Worm (Caenorhabditis elegans) whole organism, L2 larva: ENCODE data around the gene C16D9.5.
A peak's percentile ranks its signal among the peaks of the same experiment; 100 is the strongest.

Experiments used
- C34F6.9 ChIP-seq: fragments of 150-350 bp; optimal IDR thresholded peaks from 2 replicates; lab custom pipeline; 2014; ENCODE audit warnings: missing biosample characterization, missing genetic modification characterization
- F13H6.1 ChIP-seq: sonication (generic microtip); optimal IDR thresholded peaks from 2 replicates; lab custom pipeline; 2016; ENCODE audit warnings: missing genetic modification characterization, missing compliant biosample characterization
- R02D3.7 ChIP-seq: fragments of 150-350 bp; optimal IDR thresholded peaks from 2 replicates; lab custom pipeline; 2014; ENCODE audit warnings: missing biosample characterization, missing genetic modification characterization
- Y55F3AM.14 ChIP-seq: fragments of 200-800 bp; sonication (Bioruptor generic); optimal IDR thresholded peaks from 2 replicates; lab custom pipeline; 2018; ENCODE audit warnings: mild to moderate bottlenecking, missing genetic modification characterization, missing compliant biosample characterization
- ZK546.5 ChIP-seq: sonication (generic microtip); optimal IDR thresholded peaks from 2 replicates; lab custom pipeline; 2017; ENCODE audit warnings: missing biosample characterization, missing genetic modification characterization
- aly-2 ChIP-seq: fragments of 150-350 bp; optimal IDR thresholded peaks from 2 replicates; lab custom pipeline; 2014; ENCODE audit warnings: missing biosample characterization, missing genetic modification characterization
- ama-1 ChIP-seq: fragments of 150-350 bp; optimal IDR thresholded peaks from 2 replicates; lab custom pipeline; 2018; ENCODE audit warnings: inconsistent platforms
- blmp-1 ChIP-seq: sonication (generic microtip); optimal IDR thresholded peaks from 2 replicates; lab custom pipeline; 2017; ENCODE audit warnings: missing genetic modification characterization, mild to moderate bottlenecking, missing compliant biosample characterization, antibody characterized with exemption, moderate library complexity; ENCODE audit not compliant: insufficient read depth
- ceh-16 ChIP-seq: fragments of 150-350 bp; optimal IDR thresholded peaks from 2 replicates; lab custom pipeline; 2014; ENCODE audit warnings: missing biosample characterization, missing genetic modification characterization
- crh-2 ChIP-seq: sonication (generic microtip); optimal IDR thresholded peaks from 2 replicates; lab custom pipeline; 2017; ENCODE audit warnings: missing biosample characterization, missing genetic modification characterization
- egl-27 ChIP-seq: sonication (generic microtip); optimal IDR thresholded peaks from 3 replicates; lab custom pipeline; 2017; ENCODE audit warnings: missing biosample characterization, missing genetic modification reagents, missing genetic modification characterization
- elt-1 ChIP-seq: fragments of 150-350 bp; optimal IDR thresholded peaks from 2 replicates; lab custom pipeline; 2014; ENCODE audit warnings: missing biosample characterization, missing genetic modification characterization
- fos-1 ChIP-seq: fragments of 150-350 bp; optimal IDR thresholded peaks from 2 replicates; lab custom pipeline; 2014; ENCODE audit warnings: missing biosample characterization, missing genetic modification characterization
- gmeb-1 ChIP-seq: fragments of 150-350 bp; optimal IDR thresholded peaks from 2 replicates; lab custom pipeline; 2014; ENCODE audit warnings: missing biosample characterization, missing genetic modification characterization
- lin-11 ChIP-seq: fragments of 150-350 bp; sonication (generic microtip); optimal IDR thresholded peaks from 2 replicates; lab custom pipeline; 2014; ENCODE audit warnings: missing biosample characterization, missing genetic modification characterization, inconsistent platforms, mixed read lengths
- lin-39 ChIP-seq: fragments of 150-350 bp; optimal IDR thresholded peaks from 2 replicates; lab custom pipeline; 2014; ENCODE audit warnings: missing biosample characterization, missing genetic modification reagents, missing genetic modification characterization
- lsy-2 ChIP-seq, 2 experiments: fragments of 150-350 bp in 1 of 2; sonication (generic microtip) in 1 of 2; optimal IDR thresholded peaks; 2 replicates each; lab custom pipeline; 2014 to 2017; ENCODE audit warnings: missing biosample characterization in 2 of 2, missing genetic modification characterization in 2 of 2
- mab-5 ChIP-seq: fragments of 150-350 bp; optimal IDR thresholded peaks from 2 replicates; lab custom pipeline; 2014; ENCODE audit warnings: missing biosample characterization, missing genetic modification characterization
- nhr-10 ChIP-seq: sonication (generic microtip); optimal IDR thresholded peaks from 2 replicates; lab custom pipeline; 2017; ENCODE audit warnings: missing biosample characterization, missing genetic modification characterization
- nhr-12 ChIP-seq: fragments of 150-350 bp; optimal IDR thresholded peaks from 2 replicates; lab custom pipeline; 2014; ENCODE audit warnings: missing biosample characterization, missing genetic modification characterization
- nhr-129 ChIP-seq: fragments of 150-350 bp; optimal IDR thresholded peaks from 2 replicates; lab custom pipeline; 2014; ENCODE audit warnings: missing biosample characterization, missing genetic modification characterization
- nhr-21 ChIP-seq: fragments of 150-350 bp; optimal IDR thresholded peaks from 2 replicates; lab custom pipeline; 2014; ENCODE audit warnings: missing biosample characterization, missing genetic modification characterization
- nhr-23 ChIP-seq: fragments of 150-350 bp; optimal IDR thresholded peaks from 2 replicates; lab custom pipeline; 2014; ENCODE audit warnings: missing biosample characterization, missing genetic modification reagents, missing genetic modification characterization
- nhr-6 ChIP-seq: fragments of 150-350 bp; optimal IDR thresholded peaks from 2 replicates; lab custom pipeline; 2014; ENCODE audit warnings: missing biosample characterization, missing genetic modification characterization
- nhr-77 ChIP-seq: fragments of 150-350 bp; optimal IDR thresholded peaks from 2 replicates; lab custom pipeline; 2014; ENCODE audit warnings: missing biosample characterization, missing genetic modification characterization
- sma-3 ChIP-seq: sonication (generic microtip); optimal IDR thresholded peaks from 2 replicates; lab custom pipeline; 2016; ENCODE audit warnings: missing genetic modification reagents, missing genetic modification characterization, missing compliant biosample characterization
- sma-9 ChIP-seq, 2 experiments: fragments of 150-350 bp in 1 of 2; sonication (generic microtip) in 1 of 2; optimal IDR thresholded peaks; 2 replicates each; lab custom pipeline; 2014 to 2016; ENCODE audit warnings: missing genetic modification characterization in 2 of 2, mild to moderate bottlenecking in 1 of 2, missing biosample characterization in 1 of 2, missing compliant biosample characterization in 1 of 2, missing genetic modification reagents in 1 of 2, moderate library complexity in 1 of 2
- snpc-4 ChIP-seq: fragments of 150-350 bp; optimal IDR thresholded peaks from 2 replicates; lab custom pipeline; 2014; ENCODE audit warnings: missing biosample characterization, missing genetic modification characterization
- unc-39 ChIP-seq: fragments of 150-350 bp; optimal IDR thresholded peaks from 2 replicates; lab custom pipeline; 2014; ENCODE audit warnings: missing biosample characterization, missing genetic modification characterization
- unc-55 ChIP-seq: fragments of 150-350 bp; sonication (generic microtip); optimal IDR thresholded peaks from 3 replicates; lab custom pipeline; 2014; ENCODE audit warnings: missing biosample characterization, missing genetic modification reagents, missing genetic modification characterization
- unc-62 ChIP-seq: fragments of 150-350 bp; optimal IDR thresholded peaks from 2 replicates; lab custom pipeline; 2014; ENCODE audit warnings: missing biosample characterization, missing genetic modification reagents, missing genetic modification characterization
- ztf-1 ChIP-seq: fragments of 200-800 bp; sonication (Bioruptor generic); conservative IDR thresholded peaks from 2 replicates; pipeline ENCODE4 v1.3.6; 2022; ENCODE audit warnings: missing genetic modification characterization, missing compliant biosample characterization
- ztf-4 ChIP-seq: fragments of 150-350 bp; optimal IDR thresholded peaks from 2 replicates; lab custom pipeline; 2014; ENCODE audit warnings: missing biosample characterization, missing genetic modification characterization

C16D9.5 gene

DNA sequence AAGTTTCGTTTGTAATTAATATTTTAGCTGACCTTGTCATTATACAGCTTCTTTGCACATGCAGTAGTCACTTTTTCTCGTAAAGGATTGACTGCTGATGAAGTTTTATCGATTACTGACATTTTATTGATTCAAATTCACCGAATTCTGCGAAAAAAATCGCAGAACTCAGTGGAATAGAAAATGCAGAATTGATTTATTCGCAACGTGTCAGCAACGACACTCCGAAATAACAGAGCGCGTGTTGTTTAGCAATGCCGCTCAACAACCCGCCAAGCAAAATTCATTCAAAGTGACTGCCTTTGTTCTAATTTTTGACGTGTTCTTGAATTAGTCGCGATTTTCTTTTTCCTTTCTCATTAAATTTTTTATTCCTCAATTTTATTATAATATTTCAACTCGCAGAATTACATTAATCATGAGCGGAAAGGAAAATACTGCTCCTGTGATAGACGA lies 24.2 kb downstream of the C16D9.5 start, which contains the start of the genes cogc-6 and air-1:
cogc-6 (minus strand) TSS at position 234 of the 456 bp plus-strand sequence.
air-1 (plus strand) TSS at position 406 of the 456 bp plus-strand sequence.
- TF ChIP-seq lsy-2 (tag; optimal IDR thresholded peaks at IDR 0.05; lab: Kevin White, UChicago) (peak in 1 of 2 experiments; percentile 41), nhr-6 (tag; lab: Kevin White, UChicago) (no peak), ZK546.5 (tag; lab: Kevin White, UChicago) (no peak), C34F6.9 (peak; percentile 48), crh-2 (tag; lab: Kevin White, UChicago) (peak; percentile 88), unc-62 (GFP tag; lab: Kevin White, UChicago) (no peak), ceh-16 (no peak), nhr-77 (no peak), unc-55 (GFP tag; lab: Kevin White, UChicago) (peak; percentile 34), nhr-129 (peak; percentile 44), snpc-4 (tag; lab: Kevin White, UChicago) (peak; percentile 11), R02D3.7 (no peak), lin-39 (tag; lab: Kevin White, UChicago) (no peak), Y55F3AM.14 (GFP tag; lab: Kevin White, UChicago) (no peak), gmeb-1 (tag; lab: Kevin White, UChicago) (peak; percentile 53)

DNA sequence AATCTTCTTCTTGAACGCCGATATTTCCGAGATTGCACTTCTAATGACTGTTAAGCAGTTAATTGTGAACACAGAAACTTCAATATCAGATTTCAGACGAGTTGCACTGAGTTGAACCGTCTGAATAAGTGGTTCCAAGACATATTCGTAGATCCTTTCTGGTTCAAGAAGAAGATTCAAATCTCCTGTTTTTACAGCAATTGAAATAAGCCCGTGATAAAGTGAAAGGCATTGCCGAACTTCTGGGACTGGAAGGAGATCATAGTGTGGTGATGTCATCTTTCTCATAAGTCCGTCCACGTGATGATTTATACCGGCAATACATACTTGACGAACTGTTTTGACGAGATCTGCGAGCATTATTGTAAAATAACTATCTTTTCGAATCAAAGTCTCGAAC lies 25.8 kb downstream of the C16D9.5 start:
- TF ChIP-seq unc-39 (tag; lab: Kevin White, UChicago) (no peak), sma-9 (GFP tag; optimal IDR thresholded peaks at IDR 0.05; lab: Kevin White, UChicago) (no peak), sma-9 (tag; optimal IDR thresholded peaks at IDR 0.05; lab: Kevin White, UChicago) (no peak), nhr-12 (tag; lab: Kevin White, UChicago) (no peak), fos-1 (tag; lab: Kevin White, UChicago) (no peak), nhr-23 (tag; lab: Kevin White, UChicago) (no peak), elt-1 (tag; lab: Kevin White, UChicago) (no peak), sma-3 (GFP tag; lab: Kevin White, UChicago) (no peak), ztf-1 (GFP tag; lab: Robert Waterston, UW) (no peak), F13H6.1 (tag; lab: Kevin White, UChicago) (no peak), nhr-10 (tag; lab: Kevin White, UChicago) (no peak), unc-55 (GFP tag; lab: Kevin White, UChicago) (no peak)

DNA sequence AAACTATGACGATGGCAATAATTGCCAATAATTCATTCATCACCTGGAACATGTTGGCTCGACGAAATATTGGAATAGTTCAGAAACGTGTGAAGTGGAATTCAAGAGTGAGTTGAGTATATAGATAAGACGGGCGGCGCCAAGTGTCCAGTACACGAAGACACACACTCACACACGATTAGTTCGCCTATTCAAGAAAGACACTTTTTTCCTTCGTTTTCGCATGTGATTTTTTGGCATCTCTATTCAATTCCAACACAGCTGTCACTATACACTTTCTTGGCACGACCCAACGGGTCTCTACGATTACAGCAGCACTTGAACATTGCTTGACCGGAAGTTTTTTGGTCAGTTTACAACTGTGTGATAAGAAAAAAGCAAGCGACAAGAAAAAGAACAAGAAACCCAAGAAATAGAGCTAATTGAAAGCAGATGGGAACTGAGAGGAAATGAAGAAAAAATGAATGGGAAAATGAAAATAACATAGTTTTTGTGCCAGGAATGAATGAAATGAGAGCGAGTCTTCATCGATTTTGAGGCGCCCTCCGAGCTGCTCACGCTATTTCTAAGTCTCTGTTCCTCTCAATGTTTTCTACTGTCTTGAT lies 27.6 kb downstream of the C16D9.5 start, which contains the start of gene K07C11.8:
K07C11.8 (minus strand) TSS at position 224 of the 605 bp plus-strand sequence.
- TF ChIP-seq egl-27 (no peak), unc-55 (GFP tag; lab: Kevin White, UChicago) (peak; percentile 39), unc-62 (GFP tag; lab: Kevin White, UChicago) (no peak), sma-3 (GFP tag; lab: Kevin White, UChicago) (no peak), nhr-10 (tag; lab: Kevin White, UChicago) (no peak), fos-1 (tag; lab: Kevin White, UChicago) (peak; percentile 11), unc-39 (tag; lab: Kevin White, UChicago) (no peak)

DNA sequence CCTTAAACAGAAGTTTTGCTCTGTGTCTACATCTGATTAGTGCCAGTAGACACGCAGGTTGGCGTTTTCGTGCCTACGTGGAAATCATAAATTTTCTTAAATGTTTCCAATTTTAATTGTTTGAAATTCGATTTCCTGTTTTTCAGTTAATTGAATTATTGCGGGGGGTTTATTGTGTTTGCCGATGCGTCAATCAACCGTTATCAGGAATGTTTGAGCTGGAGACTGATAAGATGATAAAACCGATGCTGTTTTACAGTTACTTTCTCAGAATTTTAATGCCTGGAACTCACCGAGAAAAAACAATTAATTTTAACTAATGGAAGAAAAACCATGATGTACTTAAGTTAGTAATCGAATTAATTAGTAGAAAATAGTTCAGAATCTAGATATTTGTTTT lies 28.2 kb downstream of the C16D9.5 start:
- TF ChIP-seq egl-27, result no peak
- peak; percentile 23 for TF ChIP-seq sma-9 (GFP tag; optimal IDR thresholded peaks at IDR 0.05; lab: Kevin White, UChicago)
- TF ChIP-seq sma-9 (tag; optimal IDR thresholded peaks at IDR 0.05; lab: Kevin White, UChicago), result no peak
- no peak for TF ChIP-seq nhr-23 (tag; lab: Kevin White, UChicago)
- TF ChIP-seq nhr-6 (tag; lab: Kevin White, UChicago), result no peak
- TF ChIP-seq blmp-1 (tag; lab: Kevin White, UChicago), result no peak
- no peak for TF ChIP-seq unc-62 (GFP tag; lab: Kevin White, UChicago)
- peak; percentile 71 for TF ChIP-seq fos-1 (tag; lab: Kevin White, UChicago)
- peak; percentile 23 for TF ChIP-seq gmeb-1 (tag; lab: Kevin White, UChicago)
- TF ChIP-seq lin-11 (tag; lab: Kevin White, UChicago), result no peak
- peak; percentile 12 for TF ChIP-seq crh-2 (tag; lab: Kevin White, UChicago)
- TF ChIP-seq F13H6.1 (tag; lab: Kevin White, UChicago), result peak; percentile 13
- TF ChIP-seq aly-2 (tag; lab: Kevin White, UChicago), result no peak

DNA sequence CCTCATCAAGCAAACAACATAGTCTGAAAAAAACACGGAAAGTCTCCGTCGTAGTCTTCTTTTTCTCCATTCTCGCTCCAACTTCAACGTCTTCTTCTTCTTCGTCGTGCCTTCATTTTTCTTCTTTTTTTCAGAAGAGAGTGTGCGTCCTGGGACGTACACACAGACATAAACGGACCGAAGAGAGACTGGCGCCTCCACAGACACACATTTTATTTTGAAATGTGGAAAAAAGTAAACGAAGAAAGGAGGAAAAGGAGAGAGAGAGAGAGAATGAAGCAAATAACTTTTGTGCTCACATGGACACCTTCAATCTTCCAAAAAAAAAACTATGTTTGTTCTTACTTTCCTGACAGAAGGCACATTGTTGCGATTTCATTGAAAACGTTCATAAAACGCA lies 30.2 kb downstream of the C16D9.5 start:
- TF ChIP-seq mab-5 (no peak), nhr-23 (tag; lab: Kevin White, UChicago) (no peak), ama-1 (lab: Kevin White, UChicago) (peak; percentile 5), C34F6.9 (peak; percentile 20), nhr-21 (tag; lab: Kevin White, UChicago) (no peak), nhr-129 (no peak), fos-1 (tag; lab: Kevin White, UChicago) (no peak), nhr-10 (tag; lab: Kevin White, UChicago) (no peak), unc-39 (tag; lab: Kevin White, UChicago) (no peak), ztf-4 (tag; lab: Kevin White, UChicago) (no peak), unc-55 (GFP tag; lab: Kevin White, UChicago) (peak; percentile 68), R02D3.7 (no peak)
